Worm (Caenorhabditis elegans) whole organism, midembryonic: Measurements from ENCODE around the gene F19C7.4.

Experiments
- T22C8.4 ChIP-seq: fragments of 200-800 bp; sonication (Bioruptor generic); IDR thresholded peaks from 2 replicates; pipeline ENCODE4 v1.3.6; 2022; ENCODE audit warnings: missing genetic modification characterization, missing compliant biosample characterization
- flt-1 ChIP-seq: fragments of 200-800 bp; sonication (Bioruptor generic); IDR thresholded peaks from 2 replicates; pipeline ENCODE4 v1.3.6; 2022; ENCODE audit warnings: missing genetic modification characterization, missing compliant biosample characterization
- med-1 ChIP-seq: sonication (generic microtip); optimal IDR thresholded peaks from 2 replicates; lab custom pipeline; 2017; ENCODE audit warnings: missing genetic modification characterization, mild to moderate bottlenecking, missing compliant biosample characterization, antibody characterized with exemption, missing genetic modification reagents; ENCODE audit not compliant: insufficient read depth
- ref-1 ChIP-seq: fragments of 200-800 bp; sonication (Bioruptor generic); conservative IDR thresholded peaks from 2 replicates; pipeline ENCODE4 v1.3.6; 2022; ENCODE audit warnings: missing genetic modification reagents, missing genetic modification characterization, missing compliant biosample characterization
- tab-1 ChIP-seq: fragments of 200-800 bp; sonication (Bioruptor generic); IDR thresholded peaks from 2 replicates; pipeline ENCODE4 v1.3.6; 2022; ENCODE audit warnings: missing genetic modification characterization, missing compliant biosample characterization
- ztf-29 ChIP-seq: fragments of 200-800 bp; sonication (Bioruptor generic); IDR thresholded peaks from 2 replicates; pipeline ENCODE4 v1.3.6; 2022; ENCODE audit warnings: missing genetic modification reagents, missing genetic modification characterization, missing compliant biosample characterization

DNA sequence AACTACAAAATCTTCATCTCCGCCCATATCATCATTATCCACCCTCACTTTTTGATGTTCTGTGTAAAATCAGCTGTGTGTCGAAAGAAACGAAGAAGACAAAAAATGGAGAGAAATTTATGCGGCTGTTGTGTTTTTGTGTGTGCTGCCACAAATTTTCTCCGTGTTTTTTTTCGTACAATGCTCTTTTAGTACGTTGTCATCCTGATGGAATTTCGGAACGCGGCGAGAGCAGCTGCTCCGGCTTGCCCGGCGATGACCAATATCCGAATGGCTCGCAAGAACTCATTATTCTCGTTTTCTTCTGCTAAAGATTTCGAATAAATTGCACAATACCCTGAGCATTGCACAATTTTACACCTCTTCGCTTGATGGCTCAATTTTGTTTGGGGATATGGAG lies 36.7 kb downstream of the F19C7.4 start:
- no peak for TF ChIP-seq med-1 (GFP tag; lab: Kevin White, UChicago)
- TF ChIP-seq ref-1: no peak
- no peak for TF ChIP-seq T22C8.4 (GFP tag; lab: Robert Waterston, UW)
- TF ChIP-seq tab-1: no peak
- TF ChIP-seq flt-1 (GFP tag; lab: Robert Waterston, UW): no peak
- no peak for TF ChIP-seq ztf-29 (GFP tag; lab: Robert Waterston, UW)
